Fruit fly (Drosophila melanogaster): ENCODE measurements around the gene CG5078.

Gene CG5078

dm6 chr3L:20516519-20517178, 10.8 kb downstream of the CG5078 start (continued):
- TF ChIP-seq PHDP (tag; optimal IDR thresholded peaks at IDR 0.05) (peak; percentile 45), knrl (GFP tag; IDR thresholded peaks at IDR 0.05; ENCODE audit: partially characterized antibody) (peak; percentile 31; the same call in 1 of the 3 replicates), H2.0 (GFP tag; IDR thresholded peaks at IDR 0.05) (peak; percentile 29; the same call in 1 of the 2 replicates), CG12391 (tag; optimal IDR thresholded peaks at IDR 0.05) (peak; percentile 61), CG13287 (GFP tag; IDR thresholded peaks at IDR 0.05; ENCODE audit: partially characterized antibody) (peak; percentile 8; the same call in 1 of the 2 replicates), HLH3B (GFP tag; IDR thresholded peaks at IDR 0.05) (peak; percentile 36; the same call in 1 of the 2 replicates), gem (tag; optimal IDR thresholded peaks at IDR 0.05) (peak; percentile 75), bsh (GFP tag; optimal IDR thresholded peaks at IDR 0.05) (peak in 1 of 2 experiments; percentile 69), ssp (GFP tag; IDR thresholded peaks at IDR 0.05) (no peak), sug (tag; optimal IDR thresholded peaks at IDR 0.05) (peak; percentile 47), abd-A (tag; optimal IDR thresholded peaks at IDR 0.05) (no peak), tgo (GFP tag; IDR thresholded peaks at IDR 0.05) (peak; percentile 22; the same call in 2 of the 3 replicates), CG15601 (tag; optimal IDR thresholded peaks at IDR 0.05) (peak; percentile 22), Bteb2 (GFP tag; optimal IDR thresholded peaks at IDR 0.05) (no peak), az2 (GFP tag; optimal IDR thresholded peaks at IDR 0.05) (peak; percentile 3), stwl (tag; optimal IDR thresholded peaks at IDR 0.05) (no peak), D19A (tag; optimal IDR thresholded peaks at IDR 0.05) (peak; percentile 65), CG42726 (GFP tag; IDR thresholded peaks at IDR 0.05; ENCODE audit: partially characterized antibody) (0 out of 2 replicates have a peak, but pooled peaks have one; percentile 22), eve (GFP tag; optimal IDR thresholded peaks at IDR 0.05) (peak in 1 of 2 experiments; percentile 72), CG4424 (GFP tag; optimal IDR thresholded peaks at IDR 0.05) (peak; percentile 35), Fer3 (tag; optimal IDR thresholded peaks at IDR 0.05) (peak; percentile 28), CG2712 (tag; optimal IDR thresholded peaks at IDR 0.05) (peak; percentile 67), slbo (GFP tag; IDR thresholded peaks at IDR 0.05) (peak; percentile 32; the same call in 1 of the 2 replicates), Sox102F (GFP tag; optimal IDR thresholded peaks at IDR 0.05) (peak; percentile 67), salm (tag; optimal IDR thresholded peaks at IDR 0.05) (peak; percentile 23), vnd (GFP tag; IDR thresholded peaks at IDR 0.05; ENCODE audit: partially characterized antibody) (no peak), CG10366 (GFP tag; IDR thresholded peaks at IDR 0.05) (peak; percentile 33), bcd (GFP tag; optimal IDR thresholded peaks at IDR 0.05) (peak; percentile 14), stc (GFP tag; IDR thresholded peaks at IDR 0.05) (peak; percentile 13; the same call in 1 of the 2 replicates), CG2202 (tag; optimal IDR thresholded peaks at IDR 0.05) (peak; percentile 15), psq (GFP tag; optimal IDR thresholded peaks at IDR 0.05) (no peak), CG11093 (GFP tag; IDR thresholded peaks at IDR 0.05) (no peak), CG4707 (GFP tag; optimal IDR thresholded peaks at IDR 0.05) (no peak), CG33557 (GFP tag; optimal IDR thresholded peaks at IDR 0.05) (no peak), croc (GFP tag; conservative IDR thresholded peaks at IDR 0.05) (no peak), CG34224 (GFP tag; IDR thresholded peaks at IDR 0.05; ENCODE audit: partially characterized antibody) (0 out of 3 replicates have a peak, but pooled peaks have one; percentile 31), Kr (GFP tag; optimal IDR thresholded peaks at IDR 0.05) (peak; percentile 91), CG15269 (tag; optimal IDR thresholded peaks at IDR 0.05) (peak; percentile 68), HLH4C (GFP tag; IDR thresholded peaks at IDR 0.05; ENCODE audit: partially characterized antibody) (peak; percentile 50; the same call in 2 of the 3 replicates), Spps (tag; optimal IDR thresholded peaks at IDR 0.05) (peak; percentile 17), zfh1 (GFP tag; IDR thresholded peaks at IDR 0.05) (peak; percentile 56; the same call in 1 of the 3 replicates), nmo (GFP tag; optimal IDR thresholded peaks at IDR 0.05) (peak; percentile 49), aop (GFP tag; IDR thresholded peaks at IDR 0.05) (no peak), unpg (GFP tag; optimal IDR thresholded peaks at IDR 0.05) (peak; percentile 63), caup (GFP tag; optimal IDR thresholded peaks at IDR 0.05; ENCODE audit: severe bottlenecking) (peak; percentile 4), twi (tag; optimal IDR thresholded peaks at IDR 0.05) (peak; percentile 83), Dek (tag; optimal IDR thresholded peaks at IDR 0.05) (no peak)
